Worm (Caenorhabditis elegans): ENCODE data around the gene R186.3.

R186.3 gene

ce11 chrV:13000068-13000467 is 33.1 kb upstream of the R186.3 start (continued):
- TF ChIP-seq snpc-4 (GFP tag; optimal IDR thresholded peaks at IDR 0.05) (no peak), snpc-4 (tag; optimal IDR thresholded peaks at IDR 0.05) (peak in 1 of 4 experiments; percentile 55), efl-1 (GFP tag; optimal IDR thresholded peaks at IDR 0.05) (peak; percentile 95), nfya-2 (GFP tag; IDR thresholded peaks at IDR 0.05) (no peak), let-607 (tag; optimal IDR thresholded peaks at IDR 0.05) (no peak), F55B11.4 (tag; optimal IDR thresholded peaks at IDR 0.05; ENCODE audit: borderline replicate concordance, insufficient read depth) (no peak), lin-35 (GFP tag; optimal IDR thresholded peaks at IDR 0.05) (no peak), snpc-1.3 (tag; optimal IDR thresholded peaks at IDR 0.05; ENCODE audit: insufficient read depth) (peak; percentile 65), die-1 (tag; optimal IDR thresholded peaks at IDR 0.05) (no peak), F49E8.2 (tag; optimal IDR thresholded peaks at IDR 0.05; ENCODE audit: insufficient read depth) (peak; percentile 87), unc-130 (GFP tag; optimal IDR thresholded peaks at IDR 0.05) (peak; percentile 12), bed-1 (GFP tag; IDR thresholded peaks at IDR 0.05) (no peak), xnd-1 (tag; optimal IDR thresholded peaks at IDR 0.05) (peak; percentile 92), rcor-1 (GFP tag; IDR thresholded peaks at IDR 0.05) (peak; percentile 54; the same call in 1 of the 2 replicates), ccch-3 (GFP tag; optimal IDR thresholded peaks at IDR 0.05) (no peak), rpc-1 (optimal IDR thresholded peaks at IDR 0.05) (no peak), rpc-1 (tag; optimal IDR thresholded peaks at IDR 0.05) (peak; percentile 4), nfya-1 (tag; optimal IDR thresholded peaks at IDR 0.05; ENCODE audit: borderline replicate concordance, insufficient read depth) (no peak), F33H1.4 (GFP tag; IDR thresholded peaks at IDR 0.05) (peak; percentile 92), repo-1 (tag; optimal IDR thresholded peaks at IDR 0.05) (no peak), athp-1 (tag; optimal IDR thresholded peaks at IDR 0.05) (no peak), snpc-3.4 (tag; optimal IDR thresholded peaks at IDR 0.05) (peak; percentile 83), hsf-1 (GFP tag; IDR thresholded peaks at IDR 0.05) (no peak), ceh-40 (GFP tag; IDR thresholded peaks at IDR 0.05) (no peak), attf-3 (GFP tag; conservative IDR thresholded peaks at IDR 0.05) (peak; percentile 34; the same call in 1 of the 2 replicates), snpc-1.1 (tag; optimal IDR thresholded peaks at IDR 0.05; ENCODE audit: insufficient read depth) (peak; percentile 37), let-526 (GFP tag; IDR thresholded peaks at IDR 0.05) (no peak), Y53G8AR.9 (GFP tag; conservative IDR thresholded peaks at IDR 0.05) (no peak), nhr-90 (tag; optimal IDR thresholded peaks at IDR 0.05) (no peak), nhr-80 (tag; optimal IDR thresholded peaks at IDR 0.05) (no peak), nfyb-1 (GFP tag; IDR thresholded peaks at IDR 0.05) (no peak), atf-7 (tag; optimal IDR thresholded peaks at IDR 0.05) (no peak), lin-54 (GFP tag; optimal IDR thresholded peaks at IDR 0.05) (no peak), aptf-3 (GFP tag; IDR thresholded peaks at IDR 0.05) (no peak), B0336.3 (GFP tag; IDR thresholded peaks at IDR 0.05) (no peak), C06A6.2 (GFP tag; conservative IDR thresholded peaks at IDR 0.05) (no peak), nhr-179 (tag; optimal IDR thresholded peaks at IDR 0.05) (no peak), ceh-27 (GFP tag; optimal IDR thresholded peaks at IDR 0.05) (no peak), hmg-1.2 (GFP tag; IDR thresholded peaks at IDR 0.05) (peak; percentile 29; the same call in 1 of the 2 replicates), mcd-1 (GFP tag; IDR thresholded peaks at IDR 0.05) (no peak), B0019.2 (GFP tag; conservative IDR thresholded peaks at IDR 0.05) (peak; percentile 66), dox-1 (GFP tag; IDR thresholded peaks at IDR 0.05) (no peak), madf-6 (GFP tag; IDR thresholded peaks at IDR 0.05) (peak; percentile 97), F39B2.1 (GFP tag; IDR thresholded peaks at IDR 0.05) (no peak), hmg-20 (GFP tag; IDR thresholded peaks at IDR 0.05) (no peak), D2030.7 (GFP tag; IDR thresholded peaks at IDR 0.05) (peak; percentile 92), him-1 (tag; optimal IDR thresholded peaks at IDR 0.05) (peak; percentile 63), chd-7 (tag; optimal IDR thresholded peaks at IDR 0.05) (no peak), ceh-100 (GFP tag; IDR thresholded peaks at IDR 0.05) (no peak)

All from whole organism, young adult.